Fruit fly (Drosophila melanogaster): Measurements from ENCODE around the gene CG12105.
A peak's percentile ranks its signal among the peaks of the same experiment; 100 is the strongest.

The CG12105 gene

DNA sequence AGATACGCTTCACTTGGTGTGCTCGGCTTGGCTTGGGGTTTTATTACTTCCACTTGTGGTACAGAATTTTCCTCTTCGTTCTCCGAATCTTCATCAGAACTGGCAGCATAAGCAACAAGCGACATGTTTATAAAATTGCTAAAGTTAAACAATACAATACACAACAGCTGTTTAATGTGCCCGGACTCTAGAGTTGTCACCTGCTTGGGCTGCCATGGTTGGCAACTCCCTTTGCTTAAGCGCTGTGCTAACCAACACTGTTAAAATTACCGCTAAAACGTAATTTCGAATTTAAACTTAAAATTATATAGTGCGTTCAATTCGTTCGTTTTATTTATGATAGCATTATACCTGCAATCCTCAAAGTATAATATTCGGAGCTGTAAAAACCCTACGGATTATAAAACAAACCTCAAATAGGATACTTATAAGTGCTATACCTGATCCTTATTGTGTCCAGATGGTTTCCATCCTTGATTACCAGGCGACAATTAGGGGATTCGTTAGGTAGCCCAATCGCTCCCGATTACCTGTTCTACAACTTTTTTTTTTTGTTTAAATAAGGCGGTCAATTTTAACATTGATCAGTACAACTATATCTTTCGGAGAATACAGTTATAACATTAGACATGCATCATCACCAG, 31.8 kb upstream of the CG12105 start, which contains the start of the genes CG17249 and Bro (continued):
- no peak for TF ChIP-seq CG7357 (GFP tag; IDR thresholded peaks at IDR 0.05)
- no peak for TF ChIP-seq lab (GFP tag; optimal IDR thresholded peaks at IDR 0.05)
- peak; percentile 42 for TF ChIP-seq stwl (tag; optimal IDR thresholded peaks at IDR 0.05)
- no peak for TF ChIP-seq Mes4 (GFP tag; optimal IDR thresholded peaks at IDR 0.05)
- TF ChIP-seq CG16813 (GFP tag; IDR thresholded peaks at IDR 0.05; ENCODE audit: partially characterized antibody), result no peak
- TF ChIP-seq CG15696 (tag; optimal IDR thresholded peaks at IDR 0.05), result no peak
- peak; percentile 87 to 97 for TF ChIP-seq crp (GFP tag; optimal IDR thresholded peaks at IDR 0.05)
- no peak for TF ChIP-seq CG9215 (GFP tag; IDR thresholded peaks at IDR 0.05)
- TF ChIP-seq jigr1 (GFP tag; IDR thresholded peaks at IDR 0.05), result no peak
- TF ChIP-seq Hand (GFP tag; optimal IDR thresholded peaks at IDR 0.05), result no peak
- peak; percentile 22 for TF ChIP-seq CG30403 (GFP tag; optimal IDR thresholded peaks at IDR 0.05)
- TF ChIP-seq CG10959 (GFP tag; IDR thresholded peaks at IDR 0.05), result no peak
- TF ChIP-seq luna (GFP tag; optimal IDR thresholded peaks at IDR 0.05), result no peak
- TF ChIP-seq CG8281 (tag; optimal IDR thresholded peaks at IDR 0.05), result no peak
- TF ChIP-seq Taf1 (GFP tag; IDR thresholded peaks at IDR 0.05), result no peak
- TF ChIP-seq CG17385 (GFP tag; optimal IDR thresholded peaks at IDR 0.05), result peak; percentile 38
- no peak for TF ChIP-seq H15 (GFP tag; IDR thresholded peaks at IDR 0.05)
- TF ChIP-seq exex (tag; optimal IDR thresholded peaks at IDR 0.05), result no peak
- peak; percentile 62 for TF ChIP-seq scrt (GFP tag; optimal IDR thresholded peaks at IDR 0.05)
- no peak for TF ChIP-seq peb (GFP tag; IDR thresholded peaks at IDR 0.05)
- peak; percentile 28 for TF ChIP-seq NK7.1 (GFP tag; optimal IDR thresholded peaks at IDR 0.05)
- TF ChIP-seq Hmx (GFP tag; optimal IDR thresholded peaks at IDR 0.05), result no peak
- no peak for TF ChIP-seq CG11695 (GFP tag; IDR thresholded peaks at IDR 0.05)
- no peak for TF ChIP-seq cg (GFP tag; optimal IDR thresholded peaks at IDR 0.05)
- peak; percentile 74 for TF ChIP-seq Ets65A (GFP tag)
- no peak for TF ChIP-seq unc-4 (GFP tag; IDR thresholded peaks at IDR 0.05; ENCODE audit: partially characterized antibody)
- peak; percentile 78 for TF ChIP-seq MESR4 (GFP tag; optimal IDR thresholded peaks at IDR 0.05)
- TF ChIP-seq CG7372 (GFP tag; IDR thresholded peaks at IDR 0.05), result no peak
- peak; percentile 98 for TF ChIP-seq Dp (GFP tag; optimal IDR thresholded peaks at IDR 0.05)
- no peak for TF ChIP-seq CG6791 (GFP tag; IDR thresholded peaks at IDR 0.05; ENCODE audit: partially characterized antibody)
- peak; percentile 29 for TF ChIP-seq kah (GFP tag; optimal IDR thresholded peaks at IDR 0.05)
- no peak for TF ChIP-seq CG1529 (GFP tag; optimal IDR thresholded peaks at IDR 0.05)
- TF ChIP-seq pho (GFP tag; optimal IDR thresholded peaks at IDR 0.05), result peak; percentile 50
- no peak for TF ChIP-seq Kr (GFP tag; optimal IDR thresholded peaks at IDR 0.05)
- TF ChIP-seq salm (tag; optimal IDR thresholded peaks at IDR 0.05), result no peak
- no peak for TF ChIP-seq CG6765 (GFP tag; optimal IDR thresholded peaks at IDR 0.05)
- no peak for TF ChIP-seq CG15601 (tag; optimal IDR thresholded peaks at IDR 0.05)
- TF ChIP-seq cas (GFP tag; IDR thresholded peaks at IDR 0.05), result no peak
- no peak for TF ChIP-seq CG11456 (GFP tag; IDR thresholded peaks at IDR 0.05)
- no peak for TF ChIP-seq Spps (tag; optimal IDR thresholded peaks at IDR 0.05)
- TF ChIP-seq NC2α (GFP tag; optimal IDR thresholded peaks at IDR 0.05), result no peak
- no peak for TF ChIP-seq Neu2 (GFP tag; optimal IDR thresholded peaks at IDR 0.05; ENCODE audit: borderline replicate concordance)
- TF ChIP-seq Hr3 (GFP tag; optimal IDR thresholded peaks at IDR 0.05), result peak; percentile 21
- TF ChIP-seq bbx (GFP tag; IDR thresholded peaks at IDR 0.05; ENCODE audit: partially characterized antibody), result no peak
- peak; percentile 42 for TF ChIP-seq Hmr (GFP tag; optimal IDR thresholded peaks at IDR 0.05)
- no peak for TF ChIP-seq crol (GFP tag; IDR thresholded peaks at IDR 0.05)
- no peak for TF ChIP-seq fd3F (GFP tag; optimal IDR thresholded peaks at IDR 0.05)
- no peak for TF ChIP-seq CG10543 (GFP tag; optimal IDR thresholded peaks at IDR 0.05)
- TF ChIP-seq vfl (GFP tag; optimal IDR thresholded peaks at IDR 0.05), result peak; percentile 53
- TF ChIP-seq CG12104 (GFP tag; optimal IDR thresholded peaks at IDR 0.05), result peak; percentile 18
